Worm (Caenorhabditis elegans) whole organism, late embryonic: ENCODE results near the gene sri-34.
A peak's percentile ranks its signal among the peaks of the same experiment; 100 is the strongest.
"Not testable (repeated sequence)": the region's sequence is repeated elsewhere in the genome, so short reads cannot be mapped to it uniquely, and the experiment has no call there.

Experiments used
- C08G9.2 ChIP-seq: sonication (generic microtip); optimal IDR thresholded peaks from 2 replicates; lab custom pipeline; 2016; ENCODE audit warnings: mild to moderate bottlenecking, missing genetic modification characterization, moderate library complexity, missing compliant biosample characterization
- C38D4.7 ChIP-seq: fragments of 200-800 bp; sonication (Bioruptor generic); optimal IDR thresholded peaks from 2 replicates; lab custom pipeline; 2018; ENCODE audit warnings: mild to moderate bottlenecking, missing genetic modification characterization, moderate library complexity, missing compliant biosample characterization
- ahr-1 ChIP-seq: sonication (generic microtip); optimal IDR thresholded peaks from 2 replicates; lab custom pipeline; 2016; ENCODE audit warnings: missing genetic modification characterization, missing compliant biosample characterization
- ceh-18 ChIP-seq: sonication (generic microtip); optimal IDR thresholded peaks from 2 replicates; lab custom pipeline; 2016; ENCODE audit warnings: missing genetic modification characterization, missing compliant biosample characterization
- ceh-2 ChIP-seq: sonication (generic microtip); optimal IDR thresholded peaks from 2 replicates; lab custom pipeline; 2016; ENCODE audit warnings: missing genotype, missing genetic modification characterization, missing compliant biosample characterization
- ceh-22 ChIP-seq: sonication (generic microtip); optimal IDR thresholded peaks from 2 replicates; lab custom pipeline; 2017; ENCODE audit warnings: missing biosample characterization, missing genetic modification characterization
- ceh-24 ChIP-seq: sonication (generic microtip); optimal IDR thresholded peaks from 2 replicates; lab custom pipeline; 2016; ENCODE audit warnings: mild to moderate bottlenecking, missing genetic modification characterization, missing compliant biosample characterization
- ceh-30 ChIP-seq: fragments of 150-350 bp; optimal IDR thresholded peaks from 2 replicates; lab custom pipeline; 2014; ENCODE audit warnings: missing biosample characterization, missing genetic modification characterization
- ceh-31 ChIP-seq: sonication (generic microtip); optimal IDR thresholded peaks from 2 replicates; lab custom pipeline; 2016; ENCODE audit warnings: missing genetic modification characterization, missing compliant biosample characterization
- ceh-34 ChIP-seq: sonication (generic microtip); optimal IDR thresholded peaks from 2 replicates; lab custom pipeline; 2016; ENCODE audit warnings: mild to moderate bottlenecking, missing genetic modification characterization, missing compliant biosample characterization
- ceh-48 ChIP-seq: sonication (generic microtip); optimal IDR thresholded peaks from 2 replicates; lab custom pipeline; 2016; ENCODE audit warnings: missing genetic modification characterization, inconsistent platforms, missing compliant biosample characterization
- che-1 ChIP-seq: sonication (generic microtip); optimal IDR thresholded peaks from 2 replicates; lab custom pipeline; 2016; ENCODE audit warnings: mild to moderate bottlenecking, missing genetic modification characterization, missing compliant biosample characterization
- elt-2 ChIP-seq: sonication (generic microtip); optimal IDR thresholded peaks from 2 replicates; lab custom pipeline; 2016; ENCODE audit warnings: missing genetic modification reagents, missing genetic modification characterization, missing compliant biosample characterization
- ets-4 ChIP-seq: sonication (generic microtip); optimal IDR thresholded peaks from 2 replicates; lab custom pipeline; 2016; ENCODE audit warnings: missing genetic modification characterization, missing compliant biosample characterization
- eyg-1 ChIP-seq: sonication (generic microtip); optimal IDR thresholded peaks from 2 replicates; lab custom pipeline; 2016; ENCODE audit warnings: missing genotype, missing genetic modification characterization, missing compliant biosample characterization
- fax-1 ChIP-seq: sonication (generic microtip); optimal IDR thresholded peaks from 2 replicates; lab custom pipeline; 2016; ENCODE audit warnings: missing genotype, missing genetic modification characterization, missing compliant biosample characterization
- fkh-10 ChIP-seq: fragments of 150-350 bp; optimal IDR thresholded peaks from 2 replicates; lab custom pipeline; 2014; ENCODE audit warnings: missing biosample characterization, missing genetic modification reagents, missing genetic modification characterization
- fkh-6 ChIP-seq: sonication (generic microtip); optimal IDR thresholded peaks from 2 replicates; lab custom pipeline; 2016; ENCODE audit warnings: missing genetic modification characterization, missing compliant biosample characterization
- gmeb-2 ChIP-seq: sonication (generic microtip); optimal IDR thresholded peaks from 2 replicates; lab custom pipeline; 2016; ENCODE audit warnings: missing genetic modification characterization, inconsistent platforms, missing compliant biosample characterization
- hlh-15 ChIP-seq: sonication (generic microtip); optimal IDR thresholded peaks from 2 replicates; lab custom pipeline; 2016; ENCODE audit warnings: missing genetic modification characterization, missing compliant biosample characterization
- hlh-30 ChIP-seq: sonication (generic microtip); optimal IDR thresholded peaks from 2 replicates; lab custom pipeline; 2017; ENCODE audit warnings: antibody characterized with exemption, missing genetic modification characterization, missing compliant biosample characterization; ENCODE audit not compliant: insufficient read depth
- hlh-6 ChIP-seq: sonication (generic microtip); optimal IDR thresholded peaks from 2 replicates; lab custom pipeline; 2016; ENCODE audit warnings: missing genotype, missing genetic modification characterization, missing compliant biosample characterization
- hlh-8 ChIP-seq: sonication (generic microtip); optimal IDR thresholded peaks from 2 replicates; lab custom pipeline; 2016; ENCODE audit warnings: missing genotype, missing genetic modification characterization, missing compliant biosample characterization
- lim-6 ChIP-seq: sonication (generic microtip); optimal IDR thresholded peaks from 2 replicates; lab custom pipeline; 2016; ENCODE audit warnings: missing genetic modification characterization, missing compliant biosample characterization
- lin-11 ChIP-seq: fragments of 200-800 bp; sonication (Bioruptor generic); optimal IDR thresholded peaks from 2 replicates; lab custom pipeline; 2018; ENCODE audit warnings: mild to moderate bottlenecking, missing genetic modification characterization, missing compliant biosample characterization
- mec-3 ChIP-seq: sonication (generic microtip); optimal IDR thresholded peaks from 2 replicates; lab custom pipeline; 2016; ENCODE audit warnings: borderline replicate concordance, missing genetic modification characterization, missing compliant biosample characterization
- nhr-232 ChIP-seq: sonication (generic microtip); optimal IDR thresholded peaks from 2 replicates; lab custom pipeline; 2016; ENCODE audit warnings: missing genetic modification characterization, missing compliant biosample characterization
- odd-2 ChIP-seq: sonication (generic microtip); optimal IDR thresholded peaks from 2 replicates; lab custom pipeline; 2017; ENCODE audit warnings: antibody characterized with exemption, mild to moderate bottlenecking, missing genetic modification characterization, missing compliant biosample characterization
- pag-3 ChIP-seq: sonication (generic microtip); optimal IDR thresholded peaks from 2 replicates; lab custom pipeline; 2016; ENCODE audit warnings: missing compliant biosample characterization, missing genetic modification characterization, borderline replicate concordance
- pax-1 ChIP-seq: fragments of 150-350 bp; optimal IDR thresholded peaks from 2 replicates; lab custom pipeline; 2014; ENCODE audit warnings: missing biosample characterization, missing genetic modification characterization
- pha-2 ChIP-seq: sonication (generic microtip); optimal IDR thresholded peaks from 2 replicates; lab custom pipeline; 2017; ENCODE audit warnings: mild to moderate bottlenecking, missing genetic modification characterization, missing compliant biosample characterization
- pha-4 ChIP-seq: fragments of 150-350 bp; optimal IDR thresholded peaks from 2 replicates; lab custom pipeline; 2018; ENCODE audit warnings: missing biosample characterization, missing genetic modification reagents, missing genetic modification characterization
- pros-1 ChIP-seq: fragments of 150-350 bp; optimal IDR thresholded peaks from 2 replicates; lab custom pipeline; 2014; ENCODE audit warnings: missing biosample characterization, missing genetic modification reagents, missing genetic modification characterization
- ref-2 ChIP-seq: sonication (generic microtip); optimal IDR thresholded peaks from 2 replicates; lab custom pipeline; 2016; ENCODE audit warnings: missing genetic modification characterization, missing compliant biosample characterization
- sdc-2 ChIP-seq: sonication (generic microtip); optimal IDR thresholded peaks from 2 replicates; lab custom pipeline; 2016; ENCODE audit warnings: missing genotype, missing genetic modification characterization, missing compliant biosample characterization
- sox-4 ChIP-seq: sonication (generic microtip); optimal IDR thresholded peaks from 2 replicates; lab custom pipeline; 2017; ENCODE audit warnings: mild to moderate bottlenecking, missing genetic modification characterization, inconsistent platforms, missing compliant biosample characterization
- syd-9 ChIP-seq: sonication (generic microtip); optimal IDR thresholded peaks from 2 replicates; lab custom pipeline; 2016; ENCODE audit warnings: mild to moderate bottlenecking, missing genetic modification characterization, moderate library complexity, missing compliant biosample characterization
- tbx-2 ChIP-seq: sonication (generic microtip); optimal IDR thresholded peaks from 2 replicates; lab custom pipeline; 2016; ENCODE audit warnings: missing genetic modification characterization, missing compliant biosample characterization
- unc-3 ChIP-seq, 2 experiments: fragments of 200-800 bp in 1 of 2; sonication (Bioruptor generic) in 1 of 2; sonication (generic microtip) in 1 of 2; conservative IDR thresholded peaks in 1 of 2; optimal IDR thresholded peaks in 1 of 2; 2 replicates each; pipeline versions ENCODE4 v1.3.6 to Lab custom; 2016 to 2022; ENCODE audit warnings: missing compliant biosample characterization in 2 of 2, missing genetic modification characterization in 2 of 2, missing genetic modification reagents in 1 of 2
- unc-42 ChIP-seq: sonication (generic microtip); optimal IDR thresholded peaks from 2 replicates; lab custom pipeline; 2016; ENCODE audit warnings: missing genotype, missing genetic modification characterization, missing compliant biosample characterization
- unc-55 ChIP-seq: sonication (generic microtip); optimal IDR thresholded peaks from 2 replicates; lab custom pipeline; 2017; ENCODE audit warnings: missing biosample characterization, missing genetic modification reagents, missing genetic modification characterization
- unc-86 ChIP-seq: sonication (generic microtip); optimal IDR thresholded peaks from 2 replicates; lab custom pipeline; 2016; ENCODE audit warnings: missing genetic modification characterization, missing compliant biosample characterization
- ztf-16 ChIP-seq: sonication (generic microtip); optimal IDR thresholded peaks from 2 replicates; lab custom pipeline; 2017; ENCODE audit warnings: missing genetic modification characterization, missing compliant biosample characterization

The sri-34 gene

DNA sequence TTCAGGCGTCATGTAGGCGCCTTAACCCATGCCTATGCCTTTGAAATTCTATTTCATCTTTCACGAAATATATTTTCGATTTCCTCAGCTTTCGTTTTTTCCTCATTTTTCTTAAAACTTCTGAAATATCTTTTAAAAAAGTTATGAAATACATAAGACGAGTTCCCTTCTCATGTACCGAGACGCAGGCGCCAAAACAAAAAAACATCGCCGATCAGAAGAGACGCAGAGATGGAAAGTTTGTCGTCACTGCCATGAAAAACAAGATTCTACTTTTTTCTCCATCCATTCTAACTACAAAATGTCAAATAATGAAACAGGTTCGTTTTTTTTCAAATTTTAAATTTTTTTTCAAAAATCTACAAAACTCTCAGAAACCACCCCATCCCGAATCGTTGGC, 29.9 kb downstream of the sri-34 start, which contains the start of gene chil-24:
Gene chil-24 (plus strand): TSS at position 156 of the 400 bp plus-strand sequence.
- TF ChIP-seq mec-3 (tag; lab: Kevin White, UChicago) (no peak), ztf-16 (tag; lab: Kevin White, UChicago) (no peak), ceh-24 (no peak), unc-42 (tag; lab: Kevin White, UChicago) (no peak), fkh-6 (tag; lab: Kevin White, UChicago) (no peak), eyg-1 (tag; lab: Kevin White, UChicago) (no peak), ceh-31 (tag; lab: Kevin White, UChicago) (no peak), C38D4.7 (GFP tag; lab: Kevin White, UChicago) (no peak), fkh-10 (no peak)

- TF ChIP-seq pha-2, ref-2, ztf-16 (tag; lab: Kevin White, UChicago): not testable (repeated sequence)
- TF ChIP-seq, all 69 proteins: peak for 0; not testable (repeated sequence) for 69
These were observed 32.1 kb downstream of the sri-34 start, which contains the start of gene ins-31 for ce11 chrII:3126741-3127140. TSS of gene ins-31 (plus strand) at chrII:3127041.

ce11 chrII:3126341-3126740, 32.5 kb downstream of the sri-34 start, which contains the start of gene ins-19:
TSS of gene ins-19 (minus strand) at chrII:3126441.
- no peak for TF ChIP-seq hlh-6

ce11 chrII:3123206-3123605, 35.7 kb downstream of the sri-34 start, which contains the start of gene srh-71:
TSS of gene srh-71 (plus strand) at chrII:3123506.
- no peak for TF ChIP-seq tbx-2 (tag; lab: Kevin White, UChicago)
- no peak for TF ChIP-seq unc-3 (GFP tag; conservative IDR thresholded peaks at IDR 0.05; lab: Robert Waterston, UW)
- no peak for TF ChIP-seq unc-3 (tag; optimal IDR thresholded peaks at IDR 0.05; lab: Kevin White, UChicago)
- no peak for TF ChIP-seq C08G9.2 (tag; lab: Kevin White, UChicago)
- TF ChIP-seq ceh-22 = no peak
- no peak for TF ChIP-seq pha-4 (tag; lab: Kevin White, UChicago)
- TF ChIP-seq che-1 (tag; lab: Kevin White, UChicago) = no peak
- no peak for TF ChIP-seq gmeb-2
- TF ChIP-seq nhr-232 (tag; lab: Kevin White, UChicago) = no peak
- no peak for TF ChIP-seq elt-2 (tag; lab: Kevin White, UChicago)
- TF ChIP-seq ceh-34 (tag; lab: Kevin White, UChicago) = no peak
- TF ChIP-seq unc-42 (tag; lab: Kevin White, UChicago) = no peak
- TF ChIP-seq lim-6 = no peak
- no peak for TF ChIP-seq ahr-1 (tag; lab: Kevin White, UChicago)
- no peak for TF ChIP-seq unc-55
- no peak for TF ChIP-seq ceh-48 (tag; lab: Kevin White, UChicago)

DNA sequence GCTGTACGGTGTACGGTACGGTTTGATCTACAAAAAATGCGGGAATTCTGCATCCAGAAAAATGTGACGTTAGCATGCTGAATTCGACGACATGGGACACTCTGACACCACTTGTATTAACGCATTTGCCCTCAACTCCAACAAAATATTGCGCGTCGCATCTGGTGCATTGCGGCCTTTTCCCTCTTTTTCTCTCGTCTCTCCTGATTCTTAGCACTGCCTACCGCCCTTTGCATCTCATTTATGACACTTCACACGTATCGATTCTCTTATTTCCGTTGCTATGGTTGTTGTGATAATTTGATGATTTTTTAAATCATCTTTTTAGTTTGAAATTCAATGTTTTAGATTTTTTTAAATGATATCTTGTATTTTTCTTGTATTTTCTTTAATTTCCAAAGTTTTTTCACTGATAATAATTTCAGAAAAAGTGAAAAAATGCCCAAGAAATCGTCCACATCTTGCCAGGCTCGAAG, 39.9 kb downstream of the sri-34 start, which contains the start of gene T10D4.6:
Gene T10D4.6 (plus strand): TSS at position 426 of the 476 bp plus-strand sequence.
- TF ChIP-seq unc-86 (tag; lab: Kevin White, UChicago) (no peak), pag-3 (no peak), lim-6 (no peak), elt-2 (tag; lab: Kevin White, UChicago) (no peak), fax-1 (tag; lab: Kevin White, UChicago) (no peak), unc-42 (tag; lab: Kevin White, UChicago) (peak; percentile 34), eyg-1 (tag; lab: Kevin White, UChicago) (no peak), ceh-34 (tag; lab: Kevin White, UChicago) (peak; percentile 40), ceh-18 (no peak), ceh-30 (no peak), sdc-2 (tag; lab: Kevin White, UChicago) (no peak), pha-2 (tag; lab: Kevin White, UChicago) (no peak), sox-4 (tag; lab: Kevin White, UChicago) (no peak), gmeb-2 (no peak), pros-1 (tag; lab: Kevin White, UChicago) (no peak), hlh-30 (tag; lab: Kevin White, UChicago) (no peak), C08G9.2 (tag; lab: Kevin White, UChicago) (no peak), odd-2 (tag; lab: Kevin White, UChicago) (no peak), che-1 (tag; lab: Kevin White, UChicago) (no peak), pax-1 (tag; lab: Kevin White, UChicago) (no peak), pha-4 (tag; lab: Kevin White, UChicago) (no peak), ceh-31 (tag; lab: Kevin White, UChicago) (peak; percentile 27), syd-9 (tag; lab: Kevin White, UChicago) (no peak), ceh-22 (no peak), hlh-15 (no peak), hlh-8 (tag; lab: Kevin White, UChicago) (no peak), ceh-2 (tag; lab: Kevin White, UChicago) (peak; percentile 0), ets-4 (tag; lab: Kevin White, UChicago) (no peak), lin-11 (tag; lab: Kevin White, UChicago) (no peak)
